Worm (Caenorhabditis elegans): ENCODE data around the gene C34H4.2.

DNA sequence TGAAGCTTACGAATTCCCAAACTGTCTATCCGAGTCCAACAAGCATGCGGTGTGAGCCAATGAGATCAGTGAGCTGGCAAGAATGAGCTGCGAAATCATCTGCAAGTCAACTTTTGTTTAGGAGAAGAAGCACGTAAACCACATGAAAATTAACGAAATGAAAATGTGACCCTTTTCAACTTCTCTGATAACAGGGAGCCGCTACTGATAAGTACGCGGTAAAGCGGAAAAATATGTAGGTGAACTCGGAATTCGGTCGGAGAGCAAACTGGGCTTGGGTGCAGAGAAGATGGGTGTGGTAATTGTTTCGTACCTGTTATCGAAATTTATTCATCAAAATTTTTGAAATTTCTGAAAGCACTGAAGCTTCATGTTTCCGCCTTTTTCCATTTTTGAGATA lies 37.0 kb upstream of the C34H4.2 start, which contains the start of gene clec-172:
- no peak for TF ChIP-seq nhr-237 (tag; optimal IDR thresholded peaks at IDR 0.05)
- TF ChIP-seq nhr-28 (tag; optimal IDR thresholded peaks at IDR 0.05) = no peak
- TF ChIP-seq nhr-11 (tag; optimal IDR thresholded peaks at IDR 0.05) = no peak
- no peak for TF ChIP-seq pqm-1 (tag; optimal IDR thresholded peaks at IDR 0.05)
- no peak for TF ChIP-seq nhr-23 (tag; optimal IDR thresholded peaks at IDR 0.05)
- TF ChIP-seq eor-1 (tag; optimal IDR thresholded peaks at IDR 0.05) = no peak
- no peak for TF ChIP-seq ZK546.5 (tag; optimal IDR thresholded peaks at IDR 0.05)
- no peak for TF ChIP-seq aly-2 (tag; optimal IDR thresholded peaks at IDR 0.05)
- TF ChIP-seq fkh-10 (GFP tag; optimal IDR thresholded peaks at IDR 0.05) = no peak

All from whole organism, L3 larva.